Fruit fly (Drosophila melanogaster) whole organism, embryonic: ENCODE data around the gene CG7519.
A peak's percentile ranks its signal among the peaks of the same experiment; 100 is the strongest.

Experiments
- Bdp1 ChIP-seq: fragments of 200-800 bp; sonication (Bioruptor generic); optimal IDR thresholded peaks from 3 replicates; lab custom pipeline; 2016; ENCODE audit warnings: missing biosample characterization, missing genetic modification characterization
- C15 ChIP-seq: fragments of 200-800 bp; sonication (Bioruptor generic); IDR thresholded peaks from 3 replicates; pipeline ENCODE4 v1.3.6; 2022; ENCODE audit warnings: missing biosample characterization, missing genetic modification characterization
- CG10209 ChIP-seq: fragments of 200-800 bp; sonication (Bioruptor generic); optimal IDR thresholded peaks from 3 replicates; lab custom pipeline; 2017; ENCODE audit warnings: missing biosample characterization, mild to moderate bottlenecking, missing genetic modification characterization, missing genetic modification reagents
- CG1024 ChIP-seq: fragments of 200-800 bp; sonication (Bioruptor generic); IDR thresholded peaks from 2 replicates; pipeline ENCODE4 v1.3.6; 2022; ENCODE audit warnings: missing biosample characterization, missing genetic modification characterization
- CG10267 ChIP-seq: fragments of 200-800 bp; sonication (Bioruptor generic); optimal IDR thresholded peaks from 2 replicates; lab custom pipeline; 2018; ENCODE audit warnings: missing biosample characterization, mild to moderate bottlenecking, missing genetic modification characterization, moderate library complexity
- CG10431 ChIP-seq: fragments of 200-800 bp; sonication (Bioruptor generic); optimal IDR thresholded peaks from 3 replicates; lab custom pipeline; 2018; ENCODE audit warnings: missing biosample characterization, mild to moderate bottlenecking, missing genetic modification characterization
- CG11560 ChIP-seq: fragments of 200-800 bp; sonication (Bioruptor generic); IDR thresholded peaks from 3 replicates; pipeline ENCODE4 v1.3.6; 2022; ENCODE audit warnings: missing biosample characterization, missing genetic modification characterization
- CG12942 ChIP-seq: fragments of 200-800 bp; sonication (Bioruptor generic); optimal IDR thresholded peaks from 3 replicates; lab custom pipeline; 2016; ENCODE audit warnings: missing biosample characterization, missing genetic modification characterization
- CG15073 ChIP-seq: fragments of 200-800 bp; sonication (Bioruptor generic); optimal IDR thresholded peaks from 2 replicates; lab custom pipeline; 2016; ENCODE audit warnings: missing biosample characterization, missing genetic modification characterization
- CG15696 ChIP-seq: fragments of 200-800 bp; sonication (Bioruptor generic); optimal IDR thresholded peaks from 2 replicates; lab custom pipeline; 2019; ENCODE audit warnings: missing biosample characterization, mild to moderate bottlenecking, missing genetic modification characterization, moderate library complexity
- CG17385 ChIP-seq: fragments of 200-800 bp; sonication (Bioruptor generic); optimal IDR thresholded peaks from 3 replicates; lab custom pipeline; 2018; ENCODE audit warnings: missing biosample characterization, mild to moderate bottlenecking, missing genetic modification characterization
- CG1792 ChIP-seq: fragments of 200-800 bp; sonication (Bioruptor generic); optimal IDR thresholded peaks from 2 replicates; lab custom pipeline; 2016; ENCODE audit warnings: missing biosample characterization, missing genetic modification characterization
- CG18262 ChIP-seq: fragments of 200-800 bp; optimal IDR thresholded peaks from 3 replicates; lab custom pipeline; 2019; ENCODE audit warnings: missing biosample characterization, mild to moderate bottlenecking, missing genetic modification characterization, moderate library complexity
- CG2120 ChIP-seq: fragments of 200-800 bp; sonication (Bioruptor generic); optimal IDR thresholded peaks from 3 replicates; lab custom pipeline; 2016; ENCODE audit warnings: missing biosample characterization, missing genetic modification characterization
- CG3065 ChIP-seq: fragments of 200-800 bp; sonication (Bioruptor generic); optimal IDR thresholded peaks from 2 replicates; lab custom pipeline; 2016; ENCODE audit warnings: missing biosample characterization, missing genetic modification characterization
- CG32532 ChIP-seq: fragments of 200-800 bp; sonication (Bioruptor generic); IDR thresholded peaks from 2 replicates; pipeline ENCODE4 v1.3.6; 2022; ENCODE audit warnings: missing biosample characterization, missing genetic modification characterization
- CG32767 ChIP-seq: fragments of 200-800 bp; sonication (Bioruptor generic); IDR thresholded peaks from 2 replicates; pipeline ENCODE4 v1.3.6; 2022; ENCODE audit warnings: missing biosample characterization, missing genetic modification characterization
- CG32772 ChIP-seq: fragments of 200-800 bp; sonication (Bioruptor generic); IDR thresholded peaks from 2 replicates; pipeline ENCODE4 v1.3.6; 2022; ENCODE audit warnings: missing biosample characterization, missing genetic modification characterization
- CG7928 ChIP-seq: fragments of 200-800 bp; sonication (Bioruptor generic); optimal IDR thresholded peaks from 2 replicates; lab custom pipeline; 2017; ENCODE audit warnings: missing biosample characterization, mild to moderate bottlenecking, missing genetic modification characterization
- CG8290 ChIP-seq, 3 experiments: fragments of 200-800 bp; sonication (Bioruptor generic); optimal IDR thresholded peaks; 2 replicates each; lab custom pipeline; 2016 to 2019; ENCODE audit warnings: missing biosample characterization in 3 of 3, missing genetic modification characterization in 3 of 3, mild to moderate bottlenecking in 2 of 3, moderate library complexity in 1 of 3
- CG8359 ChIP-seq: fragments of 200-800 bp; sonication (Bioruptor generic); optimal IDR thresholded peaks from 2 replicates; lab custom pipeline; 2017; ENCODE audit warnings: missing biosample characterization, mild to moderate bottlenecking, missing genetic modification characterization, borderline replicate concordance
- CG8765 ChIP-seq: fragments of 200-800 bp; sonication (Bioruptor generic); IDR thresholded peaks from 2 replicates; pipeline ENCODE4 v1.3.6; 2022; ENCODE audit warnings: missing biosample characterization, missing genetic modification characterization
- CG9727 ChIP-seq: fragments of 200-800 bp; sonication (Bioruptor generic); optimal IDR thresholded peaks from 3 replicates; lab custom pipeline; 2017; ENCODE audit warnings: missing biosample characterization, mild to moderate bottlenecking, missing genetic modification characterization
- CrebB ChIP-seq: fragments of 200-800 bp; sonication (Bioruptor generic); optimal IDR thresholded peaks from 3 replicates; lab custom pipeline; 2018; ENCODE audit warnings: missing biosample characterization, mild to moderate bottlenecking, missing genetic modification characterization
- Dfd ChIP-seq, 2 experiments: fragments of >200 bp; optimal IDR thresholded peaks; 2 replicates each; lab custom pipeline; 2017; ENCODE audit warnings: missing biosample characterization in 2 of 2, missing genetic modification characterization in 2 of 2
- Doc3 ChIP-seq: fragments of 200-800 bp; sonication (Bioruptor generic); IDR thresholded peaks from 3 replicates; pipeline ENCODE4 v1.3.6; 2022; ENCODE audit warnings: missing biosample characterization, missing genetic modification characterization; ENCODE audit not compliant: partially characterized antibody
- ERR ChIP-seq: fragments of 200-800 bp; sonication (Bioruptor generic); optimal IDR thresholded peaks from 2 replicates; lab custom pipeline; 2016; ENCODE audit warnings: missing biosample characterization, missing genetic modification characterization
- Ets97D ChIP-seq: fragments of 200-800 bp; sonication (Bioruptor generic); optimal IDR thresholded peaks from 3 replicates; lab custom pipeline; 2016; ENCODE audit warnings: missing biosample characterization, missing genetic modification characterization
- HLH4C ChIP-seq: fragments of 200-800 bp; sonication (Bioruptor generic); IDR thresholded peaks from 3 replicates; pipeline ENCODE4 v1.3.6; 2022; ENCODE audit warnings: missing biosample characterization, missing genetic modification characterization; ENCODE audit not compliant: partially characterized antibody
- Hr39 ChIP-seq: fragments of >200 bp; optimal IDR thresholded peaks from 2 replicates; lab custom pipeline; 2017
- Kr ChIP-seq: fragments of 200-800 bp; sonication (Bioruptor generic); optimal IDR thresholded peaks from 2 replicates; lab custom pipeline; 2017; ENCODE audit warnings: missing biosample characterization, mild to moderate bottlenecking, missing genetic modification characterization
- Lhr ChIP-seq: fragments of 200-800 bp; sonication (Bioruptor generic); optimal IDR thresholded peaks from 3 replicates; lab custom pipeline; 2017; ENCODE audit warnings: mild to moderate bottlenecking, missing biosample characterization, missing genetic modification reagents, missing genetic modification characterization
- Oaz ChIP-seq: fragments of 200-800 bp; sonication (Bioruptor generic); IDR thresholded peaks from 2 replicates; pipeline ENCODE4 v1.3.6; 2022; ENCODE audit warnings: missing biosample characterization, missing genetic modification characterization
- Ssrp ChIP-seq: fragments of 200-800 bp; sonication (Bioruptor generic); optimal IDR thresholded peaks from 2 replicates; lab custom pipeline; 2018; ENCODE audit warnings: missing biosample characterization, mild to moderate bottlenecking, missing genetic modification characterization, moderate library complexity
- Tbp ChIP-seq: fragments of >200 bp; optimal IDR thresholded peaks from 2 replicates; lab custom pipeline; 2018; ENCODE audit warnings: missing biosample characterization, missing genetic modification characterization
- ac ChIP-seq: fragments of 200-800 bp; sonication (Bioruptor generic); optimal IDR thresholded peaks from 3 replicates; lab custom pipeline; 2017; ENCODE audit warnings: missing biosample characterization, mild to moderate bottlenecking, missing genetic modification characterization
- chn ChIP-seq: fragments of 200-800 bp; sonication (Bioruptor generic); optimal IDR thresholded peaks from 2 replicates; lab custom pipeline; 2016; ENCODE audit warnings: missing biosample characterization, missing genetic modification characterization
- dati ChIP-seq: fragments of 200-800 bp; sonication (Bioruptor generic); IDR thresholded peaks from 2 replicates; pipeline ENCODE4 v1.3.6; 2022; ENCODE audit warnings: missing biosample characterization, missing genetic modification characterization
- gcm ChIP-seq: fragments of 200-800 bp; sonication (Bioruptor generic); optimal IDR thresholded peaks from 2 replicates; lab custom pipeline; 2019; ENCODE audit warnings: missing biosample characterization, mild to moderate bottlenecking, missing genetic modification characterization, moderate library complexity
- gem ChIP-seq: fragments of 200-800 bp; sonication (Bioruptor generic); optimal IDR thresholded peaks from 2 replicates; lab custom pipeline; 2019; ENCODE audit warnings: missing biosample characterization, mild to moderate bottlenecking, missing genetic modification characterization, moderate library complexity
- grau ChIP-seq: fragments of 200-800 bp; optimal IDR thresholded peaks from 3 replicates; lab custom pipeline; 2019; ENCODE audit warnings: missing biosample characterization, mild to moderate bottlenecking, missing genetic modification characterization, moderate library complexity
- jumu ChIP-seq: fragments of 200-800 bp; sonication (Bioruptor generic); optimal IDR thresholded peaks from 3 replicates; lab custom pipeline; 2016; ENCODE audit warnings: missing biosample characterization, missing genetic modification characterization
- odd ChIP-seq: fragments of 200-800 bp; sonication (Bioruptor generic); optimal IDR thresholded peaks from 2 replicates; lab custom pipeline; 2017; ENCODE audit warnings: missing biosample characterization, mild to moderate bottlenecking, missing genetic modification characterization
- p53 ChIP-seq: fragments of 200-800 bp; sonication (Bioruptor generic); optimal IDR thresholded peaks from 2 replicates; lab custom pipeline; 2016; ENCODE audit warnings: missing biosample characterization, missing genetic modification characterization
- prd ChIP-seq, 3 experiments: fragments of >200 bp in 2 of 3; fragments of 200-800 bp in 1 of 3; sonication (Bioruptor generic) in 1 of 3; optimal IDR thresholded peaks in 2 of 3; IDR thresholded peaks in 1 of 3; 2 replicates in 2 of 3; 3 replicates in 1 of 3; pipeline versions ENCODE4 v1.3.6 to Lab custom; 2017 to 2022; ENCODE audit warnings: missing biosample characterization in 1 of 3, missing genetic modification characterization in 1 of 3
- salm ChIP-seq: fragments of 200-800 bp; sonication (Bioruptor generic); optimal IDR thresholded peaks from 2 replicates; lab custom pipeline; 2018; ENCODE audit warnings: missing biosample characterization, mild to moderate bottlenecking, missing genetic modification characterization
- sd ChIP-seq: fragments of 200-800 bp; sonication (Bioruptor generic); optimal IDR thresholded peaks from 3 replicates; lab custom pipeline; 2018; ENCODE audit warnings: missing biosample characterization, mild to moderate bottlenecking, missing genetic modification characterization, moderate library complexity
- sim ChIP-seq: fragments of 200-800 bp; sonication (Bioruptor generic); IDR thresholded peaks from 2 replicates; pipeline ENCODE4 v1.3.6; 2022; ENCODE audit warnings: missing biosample characterization, missing genetic modification characterization
- so ChIP-seq: fragments of 200-800 bp; sonication (Bioruptor generic); IDR thresholded peaks from 3 replicates; pipeline ENCODE4 v1.3.6; 2022; ENCODE audit warnings: missing biosample characterization, missing genetic modification characterization
- usp ChIP-seq: fragments of >200 bp; optimal IDR thresholded peaks from 2 replicates; lab custom pipeline; 2017; ENCODE audit warnings: missing biosample characterization, missing genetic modification characterization
- zfh1 ChIP-seq: fragments of 200-800 bp; sonication (Bioruptor generic); IDR thresholded peaks from 3 replicates; pipeline ENCODE4 v1.3.6; 2022; ENCODE audit warnings: missing biosample characterization, missing genetic modification characterization

CG7519 gene

DNA sequence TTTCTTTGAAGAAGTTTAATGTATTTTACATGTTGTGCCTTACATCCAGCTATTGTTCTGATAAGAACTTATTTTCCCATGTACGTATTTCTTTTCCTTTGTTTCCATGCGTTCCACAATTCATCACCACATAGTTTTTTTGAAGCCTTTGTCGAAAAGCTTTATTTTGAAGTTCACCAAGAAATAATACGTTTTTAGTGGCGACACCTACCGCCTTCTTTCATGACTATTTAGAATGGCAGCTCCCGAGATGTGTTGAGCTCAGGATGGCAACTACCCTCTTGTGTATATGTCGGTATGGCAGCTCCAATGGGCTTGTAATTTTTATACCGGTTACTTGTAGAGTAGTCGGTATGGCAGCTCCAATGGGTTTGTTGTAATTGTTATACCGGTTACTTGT is 9.0 kb upstream of the CG7519 start (continued):
- TF ChIP-seq CG32767 (no peak), Kr (GFP tag; lab: Kevin White, UChicago) (no peak), Hr39 (no peak), CG10209 (no peak), CG3065 (GFP tag; lab: Kevin White, UChicago) (no peak), Tbp (GFP tag; lab: Kevin White, UChicago) (peak; percentile 23), prd (optimal IDR thresholded peaks at IDR 0.05; lab: Kevin White, UChicago) (no peak), prd (GFP tag; IDR thresholded peaks at IDR 0.05; lab: Robert Waterston, UW) (no peak), CG1024 (GFP tag; lab: Robert Waterston, UW) (no peak), CG1792 (GFP tag; lab: Kevin White, UChicago) (no peak), sim (GFP tag; lab: Robert Waterston, UW) (no peak), HLH4C (no peak), CG17385 (GFP tag; lab: Kevin White, UChicago) (no peak), usp (GFP tag; lab: Kevin White, UChicago) (no peak), Lhr (GFP tag; lab: Kevin White, UChicago) (peak; percentile 95), CG8359 (GFP tag; lab: Kevin White, UChicago) (no peak), Ets97D (GFP tag; lab: Kevin White, UChicago) (peak; percentile 83), CG10431 (peak; percentile 94), CG8290 (GFP tag; optimal IDR thresholded peaks at IDR 0.05; lab: Kevin White, UChicago) (peak; percentile 91), CG8290 (tag; optimal IDR thresholded peaks at IDR 0.05; lab: Kevin White, UChicago) (peak in 1 of 2 experiments; percentile 84), CrebB (tag; lab: Kevin White, UChicago) (no peak), Bdp1 (GFP tag; lab: Kevin White, UChicago) (no peak), ac (GFP tag; lab: Kevin White, UChicago) (no peak), so (GFP tag; lab: Robert Waterston, UW) (no peak), salm (no peak), odd (no peak), CG32532 (peak; percentile 56; the same call in 1 of the 2 replicates), C15 (no peak), CG9727 (GFP tag; lab: Kevin White, UChicago) (no peak), grau (tag; lab: Kevin White, UChicago) (no peak), dati (no peak), CG2120 (GFP tag; lab: Kevin White, UChicago) (peak; percentile 46), CG15073 (no peak), CG10267 (tag; lab: Kevin White, UChicago) (peak; percentile 79), CG15696 (peak; percentile 62), Dfd (GFP tag; optimal IDR thresholded peaks at IDR 0.05; lab: Kevin White, UChicago) (no peak), gem (tag; lab: Kevin White, UChicago) (peak; percentile 36), CG8765 (GFP tag; lab: Robert Waterston, UW) (no peak), sd (tag; lab: Kevin White, UChicago) (no peak), zfh1 (GFP tag; lab: Robert Waterston, UW) (no peak), CG32772 (no peak), p53 (GFP tag; lab: Kevin White, UChicago) (no peak), Doc3 (GFP tag; lab: Robert Waterston, UW) (no peak), CG18262 (tag; lab: Kevin White, UChicago) (no peak), Oaz (GFP tag; lab: Robert Waterston, UW) (no peak), CG7928 (no peak), CG12942 (GFP tag; lab: Kevin White, UChicago) (no peak), CG11560 (tag; lab: Robert Waterston, UW) (no peak; the same call in 2 of the 3 replicates), chn (GFP tag; lab: Kevin White, UChicago) (no peak), jumu (peak; percentile 38), Ssrp (tag; lab: Kevin White, UChicago) (no peak), gcm (GFP tag; lab: Kevin White, UChicago) (no peak), ERR (GFP tag; lab: Kevin White, UChicago) (peak; percentile 36)
